Worm (Caenorhabditis elegans): ENCODE results near the gene Y75B12B.10.

Y75B12B.10 gene

DNA sequence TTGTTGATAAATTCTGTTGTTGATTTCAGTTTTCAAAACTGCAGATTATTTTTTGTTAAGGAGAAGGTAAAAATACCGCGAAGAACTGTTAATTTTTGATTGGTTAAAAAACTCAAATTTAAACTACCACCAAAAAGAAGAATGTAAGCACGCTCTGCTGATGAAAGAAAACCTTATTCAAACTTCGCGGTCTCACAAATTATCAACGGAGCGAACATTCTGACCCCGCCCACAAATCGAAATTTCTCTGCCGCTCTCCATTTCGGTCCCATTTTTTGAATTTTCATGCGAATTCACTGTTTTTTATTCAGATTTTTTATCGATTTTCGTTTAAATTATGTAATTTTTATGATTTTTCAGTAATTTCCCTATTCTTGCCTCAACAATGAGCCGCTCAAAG lies 10.3 kb upstream of the Y75B12B.10 start, which contains the start of gene cyn-3 (continued):
- TF ChIP-seq mes-2 (tag; optimal IDR thresholded peaks at IDR 0.05; ENCODE audit: poor library complexity, severe bottlenecking) (peak; percentile 92), ama-1 (optimal IDR thresholded peaks at IDR 0.05) (peak; percentile 2), ceh-44 (GFP tag; IDR thresholded peaks at IDR 0.05) (no peak), lin-29 (GFP tag; IDR thresholded peaks at IDR 0.05) (no peak), nhr-42 (GFP tag; IDR thresholded peaks at IDR 0.05) (no peak), aha-1 (tag) (peak; percentile 18), nhr-77 (tag; optimal IDR thresholded peaks at IDR 0.05) (peak; percentile 82), lin-38 (GFP tag; IDR thresholded peaks at IDR 0.05) (peak; percentile 98), dmd-6 (GFP tag; IDR thresholded peaks at IDR 0.05) (peak; percentile 66), zip-2 (tag; optimal IDR thresholded peaks at IDR 0.05) (no peak), saeg-2 (GFP tag; IDR thresholded peaks at IDR 0.05) (no peak), dpl-1 (GFP tag; optimal IDR thresholded peaks at IDR 0.05) (peak; percentile 99), mep-1 (tag; optimal IDR thresholded peaks at IDR 0.05) (peak; percentile 86), lsy-2 (tag; optimal IDR thresholded peaks at IDR 0.05) (peak; percentile 32 to 94), fkh-10 (GFP tag; optimal IDR thresholded peaks at IDR 0.05) (peak; percentile 81)

DNA sequence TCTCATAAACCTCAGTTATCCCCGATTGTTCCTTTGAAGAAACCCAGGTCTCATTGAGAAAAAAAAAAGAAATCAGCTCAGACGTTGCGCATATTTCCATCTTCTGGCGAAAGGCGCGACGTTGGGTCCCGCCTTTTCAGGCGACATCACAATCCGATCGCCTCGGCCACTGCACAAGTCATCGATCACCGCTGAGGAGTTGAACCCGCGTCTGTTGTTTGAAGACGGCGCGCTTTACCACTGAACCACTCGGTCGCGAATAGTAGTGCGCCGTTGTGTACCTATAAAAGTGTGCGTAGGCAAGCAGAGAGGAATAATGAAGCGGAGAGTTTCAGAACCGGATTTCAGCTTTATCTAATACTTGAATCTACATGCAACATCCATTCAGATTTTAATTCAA lies 9.0 kb upstream of the Y75B12B.10 start, which contains the start of gene Y75B12B.11:
Gene Y75B12B.11 (plus strand): TSS at position 394 of the 400 bp plus-strand sequence.
- peak; percentile 94 for TF ChIP-seq Y5F2A.4 (GFP tag; optimal IDR thresholded peaks at IDR 0.05)
- peak; percentile 85 for TF ChIP-seq set-16 (GFP tag; IDR thresholded peaks at IDR 0.05)
- TF ChIP-seq nhr-237 (tag; optimal IDR thresholded peaks at IDR 0.05) = no peak
- peak; percentile 68 for TF ChIP-seq dpl-1 (GFP tag; optimal IDR thresholded peaks at IDR 0.05)
- TF ChIP-seq madf-9 (GFP tag; conservative IDR thresholded peaks at IDR 0.05) = peak; percentile 91
- peak; percentile 91 for TF ChIP-seq Y48G9A.11 (GFP tag; IDR thresholded peaks at IDR 0.05)
- TF ChIP-seq ceh-28 (tag; optimal IDR thresholded peaks at IDR 0.05) = no peak
- TF ChIP-seq zfp-3 (GFP tag; conservative IDR thresholded peaks at IDR 0.05) = peak; percentile 92
- peak; percentile 98 for TF ChIP-seq lim-7 (GFP tag; IDR thresholded peaks at IDR 0.05)
- no peak for TF ChIP-seq ztf-11 (tag; optimal IDR thresholded peaks at IDR 0.05)
- no peak for TF ChIP-seq daf-12 (tag; optimal IDR thresholded peaks at IDR 0.05)
- peak; percentile 87 for TF ChIP-seq dmd-9 (GFP tag; IDR thresholded peaks at IDR 0.05)
- TF ChIP-seq nhr-76 (tag; optimal IDR thresholded peaks at IDR 0.05) = no peak
- peak; percentile 95 for TF ChIP-seq tra-1 (GFP tag; IDR thresholded peaks at IDR 0.05)
- TF ChIP-seq ceh-82 (tag; optimal IDR thresholded peaks at IDR 0.05) = no peak
- peak; percentile 65 for TF ChIP-seq ceh-32 (tag; optimal IDR thresholded peaks at IDR 0.05; ENCODE audit: poor library complexity)
- peak; percentile 96 for TF ChIP-seq F49E8.2 (tag; optimal IDR thresholded peaks at IDR 0.05; ENCODE audit: borderline replicate concordance)
- TF ChIP-seq dmd-6 (GFP tag; IDR thresholded peaks at IDR 0.05) = peak; percentile 80
- TF ChIP-seq ceh-62 (tag; optimal IDR thresholded peaks at IDR 0.05) = no peak
- peak; percentile 42 for TF ChIP-seq ztf-7 (tag; optimal IDR thresholded peaks at IDR 0.05)
- peak; percentile 84 for TF ChIP-seq duxl-1 (tag; optimal IDR thresholded peaks at IDR 0.05; ENCODE audit: poor library complexity)
- TF ChIP-seq D1046.2 (GFP tag; IDR thresholded peaks at IDR 0.05) = peak; percentile 96
- no peak for TF ChIP-seq ces-1 (GFP tag; optimal IDR thresholded peaks at IDR 0.05)
- TF ChIP-seq nhr-77 (tag; optimal IDR thresholded peaks at IDR 0.05) = peak; percentile 58
- peak; percentile 82 for TF ChIP-seq ama-1 (optimal IDR thresholded peaks at IDR 0.05)
- TF ChIP-seq daf-19 (GFP tag; conservative IDR thresholded peaks at IDR 0.05) = peak; percentile 90
- TF ChIP-seq mdt-29 (GFP tag; IDR thresholded peaks at IDR 0.05) = peak; percentile 79
- peak; percentile 98 for TF ChIP-seq vab-7 (GFP tag; IDR thresholded peaks at IDR 0.05)
- peak; percentile 85 for TF ChIP-seq lin-29 (GFP tag; IDR thresholded peaks at IDR 0.05)
- TF ChIP-seq sdz-12 (GFP tag; optimal IDR thresholded peaks at IDR 0.05) = peak; percentile 91
- TF ChIP-seq pqm-1 (tag; optimal IDR thresholded peaks at IDR 0.05) = peak; percentile 7
- peak; percentile 93 for TF ChIP-seq ctbp-1 (GFP tag; IDR thresholded peaks at IDR 0.05)
- no peak for TF ChIP-seq ZK546.5 (tag; optimal IDR thresholded peaks at IDR 0.05)
- peak; percentile 45 for TF ChIP-seq zip-2 (tag; optimal IDR thresholded peaks at IDR 0.05)
- peak; percentile 88 for TF ChIP-seq zip-11 (GFP tag; IDR thresholded peaks at IDR 0.05)
- TF ChIP-seq unc-62 (GFP tag; optimal IDR thresholded peaks at IDR 0.05 in 1 of 2) = no peak
- TF ChIP-seq unc-62 (tag; optimal IDR thresholded peaks at IDR 0.05) = no peak
- TF ChIP-seq rbr-2 (tag; optimal IDR thresholded peaks at IDR 0.05) = peak; percentile 80
- peak; percentile 96 for TF ChIP-seq nhr-6 (tag; optimal IDR thresholded peaks at IDR 0.05)
- peak; percentile 91 for TF ChIP-seq daf-8 (GFP tag; IDR thresholded peaks at IDR 0.05)
- peak; percentile 95 for TF ChIP-seq ceh-44 (GFP tag; IDR thresholded peaks at IDR 0.05)
- TF ChIP-seq R02D3.7 (tag; optimal IDR thresholded peaks at IDR 0.05) = no peak

Data from whole organism, L4 larva.